Worm (Caenorhabditis elegans) whole organism, L3 larva: ENCODE results near the gene F57C12.6.

Source experiments
- R02D3.7 ChIP-seq: fragments of 150-350 bp; optimal IDR thresholded peaks from 2 replicates; lab custom pipeline; 2014; ENCODE audit warnings: missing biosample characterization, missing genetic modification characterization
- fos-1 ChIP-seq: fragments of 150-350 bp; optimal IDR thresholded peaks from 2 replicates; lab custom pipeline; 2014; ENCODE audit warnings: missing biosample characterization, missing genetic modification characterization
- lin-15B ChIP-seq: fragments of 150-350 bp; optimal IDR thresholded peaks from 2 replicates; lab custom pipeline; 2014; ENCODE audit warnings: missing biosample characterization, missing genetic modification characterization
- nhr-11 ChIP-seq: fragments of 150-350 bp; optimal IDR thresholded peaks from 2 replicates; lab custom pipeline; 2014; ENCODE audit warnings: missing biosample characterization, missing genetic modification characterization
- skn-1 ChIP-seq: fragments of 150-350 bp; optimal IDR thresholded peaks from 2 replicates; lab custom pipeline; 2014; ENCODE audit warnings: missing biosample characterization, missing genetic modification characterization
- unc-39 ChIP-seq: sonication (generic microtip); optimal IDR thresholded peaks from 4 replicates; lab custom pipeline; 2017; ENCODE audit warnings: missing biosample characterization, missing genetic modification characterization
- ztf-11 ChIP-seq: fragments of 150-350 bp; optimal IDR thresholded peaks from 2 replicates; lab custom pipeline; 2014; ENCODE audit warnings: missing biosample characterization, missing genetic modification characterization

- TF ChIP-seq skn-1: peak; percentile 12
- no peak for TF ChIP-seq R02D3.7
- TF ChIP-seq unc-39 (tag; lab: Kevin White, UChicago): no peak
- no peak for TF ChIP-seq lin-15B (tag; lab: Kevin White, UChicago)
- TF ChIP-seq ztf-11 (tag; lab: Kevin White, UChicago): no peak
- TF ChIP-seq nhr-11: no peak
- no peak for TF ChIP-seq fos-1 (tag; lab: Kevin White, UChicago)
These were observed 19.5 kb upstream of the F57C12.6 start for ce11 chrX:573270-573669.
